Fruit fly (Drosophila melanogaster): ENCODE measurements around the gene Fur1.

Gene Fur1

dm6 chr3R:25445546-25446400, 27.1 kb downstream of the Fur1 start (continued):
- TF ChIP-seq croc (GFP tag; conservative IDR thresholded peaks at IDR 0.05), result peak; percentile 81
- TF ChIP-seq zfh1 (GFP tag; IDR thresholded peaks at IDR 0.05), result peak; percentile 86
- TF ChIP-seq Chrac-16 (GFP tag; optimal IDR thresholded peaks at IDR 0.05), result peak; percentile 72
- TF ChIP-seq Myb (GFP tag; optimal IDR thresholded peaks at IDR 0.05), result no peak
- TF ChIP-seq trh (GFP tag; optimal IDR thresholded peaks at IDR 0.05), result peak; percentile 37
- TF ChIP-seq odd (GFP tag; optimal IDR thresholded peaks at IDR 0.05), result peak; percentile 36
- TF ChIP-seq CG6254 (GFP tag; optimal IDR thresholded peaks at IDR 0.05), result peak; percentile 54
- TF ChIP-seq sim (GFP tag; IDR thresholded peaks at IDR 0.05), result peak; percentile 63; the same call in 1 of the 2 replicates
- peak; percentile 24; the same call in 1 of the 2 replicates for TF ChIP-seq ranshi (GFP tag; IDR thresholded peaks at IDR 0.05)
- TF ChIP-seq CG4730 (GFP tag; IDR thresholded peaks at IDR 0.05), result no peak
- no peak for TF ChIP-seq Lim3 (GFP tag; IDR thresholded peaks at IDR 0.05)
- TF ChIP-seq CG18599 (GFP tag; optimal IDR thresholded peaks at IDR 0.05), result peak; percentile 28
- TF ChIP-seq mirr (GFP tag; optimal IDR thresholded peaks at IDR 0.05), result no peak
- peak; percentile 68 for TF ChIP-seq CG4820 (GFP tag; optimal IDR thresholded peaks at IDR 0.05)
- TF ChIP-seq CG17385 (GFP tag; optimal IDR thresholded peaks at IDR 0.05), result peak; percentile 32
- peak; percentile 77 for TF ChIP-seq CG4404 (GFP tag; IDR thresholded peaks at IDR 0.05)
- TF ChIP-seq knrl (GFP tag; IDR thresholded peaks at IDR 0.05; ENCODE audit: partially characterized antibody), result 0 out of 3 replicates have a peak, but pooled peaks have one; percentile 41
- no peak for TF ChIP-seq Dip2 (GFP tag; IDR thresholded peaks at IDR 0.05)
- TF ChIP-seq CG13123 (GFP tag; optimal IDR thresholded peaks at IDR 0.05), result peak; percentile 53
- TF ChIP-seq CG10654 (GFP tag; optimal IDR thresholded peaks at IDR 0.05), result peak; percentile 44
- peak; percentile 16 for TF ChIP-seq CG2116 (GFP tag; optimal IDR thresholded peaks at IDR 0.05)
- TF ChIP-seq HLHmδ (GFP tag; optimal IDR thresholded peaks at IDR 0.05), result no peak
- no peak for TF ChIP-seq CG1832 (GFP tag; optimal IDR thresholded peaks at IDR 0.05)
- peak; percentile 72 for TF ChIP-seq PHDP (tag; optimal IDR thresholded peaks at IDR 0.05)
- peak; percentile 83 for TF ChIP-seq ATbp (GFP tag; optimal IDR thresholded peaks at IDR 0.05)
- TF ChIP-seq bbx (GFP tag; IDR thresholded peaks at IDR 0.05; ENCODE audit: partially characterized antibody), result no peak; the same call in 1 of the 2 replicates
- TF ChIP-seq pum (GFP tag; optimal IDR thresholded peaks at IDR 0.05), result peak; percentile 31
- no peak for TF ChIP-seq zen2 (GFP tag; IDR thresholded peaks at IDR 0.05; ENCODE audit: partially characterized antibody)
- peak; percentile 83 for TF ChIP-seq CG17328 (GFP tag; IDR thresholded peaks at IDR 0.05)
- no peak; the same call in 1 of the 2 replicates for TF ChIP-seq dan (GFP tag; IDR thresholded peaks at IDR 0.05)
- TF ChIP-seq danr (GFP tag; IDR thresholded peaks at IDR 0.05), result no peak
- no peak for TF ChIP-seq CG11456 (GFP tag; IDR thresholded peaks at IDR 0.05)
- peak; percentile 90 for TF ChIP-seq Drgx (GFP tag; IDR thresholded peaks at IDR 0.05)
- TF ChIP-seq CG11398 (GFP tag; optimal IDR thresholded peaks at IDR 0.05), result peak; percentile 27
- TF ChIP-seq CG4854 (GFP tag; optimal IDR thresholded peaks at IDR 0.05), result peak; percentile 8
- TF ChIP-seq bcd (GFP tag; optimal IDR thresholded peaks at IDR 0.05), result peak; percentile 63
- no peak for TF ChIP-seq CG1647 (GFP tag; optimal IDR thresholded peaks at IDR 0.05)
- TF ChIP-seq pzg (GFP tag; optimal IDR thresholded peaks at IDR 0.05), result no peak
- peak; percentile 41 for TF ChIP-seq CoRest (tag; optimal IDR thresholded peaks at IDR 0.05)
- peak; percentile 62 for TF ChIP-seq D19A (tag; optimal IDR thresholded peaks at IDR 0.05)
- TF ChIP-seq tio (GFP tag; optimal IDR thresholded peaks at IDR 0.05), result peak; percentile 60
- TF ChIP-seq Kr (GFP tag; optimal IDR thresholded peaks at IDR 0.05), result no peak
- TF ChIP-seq btn (GFP tag; optimal IDR thresholded peaks at IDR 0.05), result peak; percentile 34
- no peak; the same call in 1 of the 2 replicates for TF ChIP-seq nerfin-2 (GFP tag; IDR thresholded peaks at IDR 0.05; ENCODE audit: partially characterized antibody)
- TF ChIP-seq fu2 (GFP tag; optimal IDR thresholded peaks at IDR 0.05), result no peak
- peak; percentile 42 for TF ChIP-seq Lhr (GFP tag; optimal IDR thresholded peaks at IDR 0.05)
- TF ChIP-seq chif (GFP tag; optimal IDR thresholded peaks at IDR 0.05), result peak; percentile 62 to 70
- TF ChIP-seq NC2α (GFP tag; optimal IDR thresholded peaks at IDR 0.05), result no peak
- TF ChIP-seq lilli (GFP tag; optimal IDR thresholded peaks at IDR 0.05), result peak; percentile 39
